Worm (Caenorhabditis elegans) whole organism, midembryonic: ENCODE results near the gene ceh-75.

Source experiments
- flt-1 ChIP-seq: fragments of 200-800 bp; sonication (Bioruptor generic); IDR thresholded peaks from 2 replicates; pipeline ENCODE4 v1.3.6; 2022; ENCODE audit warnings: missing genetic modification characterization, missing compliant biosample characterization
- med-1 ChIP-seq: sonication (generic microtip); optimal IDR thresholded peaks from 2 replicates; lab custom pipeline; 2017; ENCODE audit warnings: missing genetic modification characterization, mild to moderate bottlenecking, missing compliant biosample characterization, antibody characterized with exemption, missing genetic modification reagents; ENCODE audit not compliant: insufficient read depth
- ref-1 ChIP-seq: fragments of 200-800 bp; sonication (Bioruptor generic); conservative IDR thresholded peaks from 2 replicates; pipeline ENCODE4 v1.3.6; 2022; ENCODE audit warnings: missing genetic modification reagents, missing genetic modification characterization, missing compliant biosample characterization
- ztf-23 ChIP-seq: fragments of 200-800 bp; sonication (Bioruptor generic); IDR thresholded peaks from 2 replicates; pipeline ENCODE4 v1.3.6; 2022; ENCODE audit warnings: missing genetic modification reagents, missing genetic modification characterization, missing compliant biosample characterization

DNA sequence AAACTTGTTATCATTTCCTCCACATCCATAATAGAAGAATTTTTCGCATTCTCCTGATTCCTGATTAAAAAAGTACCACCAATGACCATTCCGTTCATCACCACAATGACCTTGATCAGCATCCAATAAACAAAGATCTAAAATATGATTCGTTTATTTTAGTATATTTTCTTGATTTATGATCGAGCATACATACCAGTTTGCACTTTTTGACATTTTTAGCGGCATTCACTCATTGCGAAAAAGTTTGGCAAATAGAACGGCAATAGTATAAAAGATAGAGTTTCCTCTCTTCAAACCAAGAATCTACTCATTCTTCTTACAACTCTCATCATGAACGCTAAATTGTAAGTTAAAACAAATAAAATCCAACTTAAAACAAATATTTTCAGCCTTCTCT is 7.3 kb upstream of the ceh-75 start, which contains the start of gene fipr-10:
- no peak for TF ChIP-seq ref-1 (GFP tag; lab: Robert Waterston, UW)
- TF ChIP-seq flt-1 (GFP tag; lab: Robert Waterston, UW): no peak
- TF ChIP-seq ztf-23 (GFP tag; lab: Robert Waterston, UW): no peak
- no peak for TF ChIP-seq med-1 (GFP tag; lab: Kevin White, UChicago)
